Worm (Caenorhabditis elegans) whole organism, late embryonic: ENCODE data around the gene spat-1.

Source experiments
- C08G9.2 ChIP-seq: sonication (generic microtip); optimal IDR thresholded peaks from 2 replicates; lab custom pipeline; 2016; ENCODE audit warnings: mild to moderate bottlenecking, missing genetic modification characterization, moderate library complexity, missing compliant biosample characterization
- C38D4.7 ChIP-seq: fragments of 200-800 bp; sonication (Bioruptor generic); optimal IDR thresholded peaks from 2 replicates; lab custom pipeline; 2018; ENCODE audit warnings: mild to moderate bottlenecking, missing genetic modification characterization, moderate library complexity, missing compliant biosample characterization
- F13H6.1 ChIP-seq: sonication (generic microtip); optimal IDR thresholded peaks from 2 replicates; lab custom pipeline; 2016; ENCODE audit warnings: missing genetic modification characterization, missing compliant biosample characterization
- K02D7.2 ChIP-seq: sonication (generic microtip); optimal IDR thresholded peaks from 2 replicates; lab custom pipeline; 2017; ENCODE audit warnings: mild to moderate bottlenecking, missing genetic modification characterization, missing compliant biosample characterization
- K09A11.1 ChIP-seq: sonication (generic microtip); optimal IDR thresholded peaks from 2 replicates; lab custom pipeline; 2017; ENCODE audit warnings: antibody characterized with exemption, mild to moderate bottlenecking, missing genetic modification characterization, missing compliant biosample characterization; ENCODE audit not compliant: insufficient read depth
- ama-1 ChIP-seq: fragments of 150-350 bp; optimal IDR thresholded peaks from 2 replicates; lab custom pipeline; 2014
- ceh-14 ChIP-seq: sonication (generic microtip); optimal IDR thresholded peaks from 2 replicates; lab custom pipeline; 2016; ENCODE audit warnings: missing genotype, missing genetic modification characterization, missing compliant biosample characterization
- ceh-18 ChIP-seq: sonication (generic microtip); optimal IDR thresholded peaks from 2 replicates; lab custom pipeline; 2016; ENCODE audit warnings: missing genetic modification characterization, missing compliant biosample characterization
- ceh-19 ChIP-seq: fragments of 200-800 bp; sonication (Bioruptor generic); optimal IDR thresholded peaks from 2 replicates; lab custom pipeline; 2018; ENCODE audit warnings: mild to moderate bottlenecking, missing genetic modification characterization, missing compliant biosample characterization
- ceh-2 ChIP-seq: sonication (generic microtip); optimal IDR thresholded peaks from 2 replicates; lab custom pipeline; 2016; ENCODE audit warnings: missing genotype, missing genetic modification characterization, missing compliant biosample characterization
- ceh-22 ChIP-seq: sonication (generic microtip); optimal IDR thresholded peaks from 2 replicates; lab custom pipeline; 2017; ENCODE audit warnings: missing biosample characterization, missing genetic modification characterization
- ceh-34 ChIP-seq: sonication (generic microtip); optimal IDR thresholded peaks from 2 replicates; lab custom pipeline; 2016; ENCODE audit warnings: mild to moderate bottlenecking, missing genetic modification characterization, missing compliant biosample characterization
- ceh-45 ChIP-seq: fragments of 200-800 bp; sonication (Bioruptor generic); IDR thresholded peaks from 2 replicates; pipeline ENCODE4 v1.3.6; 2022; ENCODE audit warnings: missing genetic modification reagents, missing genetic modification characterization, missing compliant biosample characterization
- ceh-6 ChIP-seq: fragments of 200-800 bp; sonication (Bioruptor generic); optimal IDR thresholded peaks from 2 replicates; lab custom pipeline; 2018; ENCODE audit warnings: mild to moderate bottlenecking, missing genetic modification characterization, missing compliant biosample characterization
- che-1 ChIP-seq: sonication (generic microtip); optimal IDR thresholded peaks from 2 replicates; lab custom pipeline; 2016; ENCODE audit warnings: mild to moderate bottlenecking, missing genetic modification characterization, missing compliant biosample characterization
- elt-2 ChIP-seq: sonication (generic microtip); optimal IDR thresholded peaks from 2 replicates; lab custom pipeline; 2016; ENCODE audit warnings: missing genetic modification reagents, missing genetic modification characterization, missing compliant biosample characterization
- elt-4 ChIP-seq: sonication (generic microtip); optimal IDR thresholded peaks from 2 replicates; lab custom pipeline; 2016; ENCODE audit warnings: missing genetic modification characterization, missing compliant biosample characterization
- ets-4 ChIP-seq: sonication (generic microtip); optimal IDR thresholded peaks from 2 replicates; lab custom pipeline; 2016; ENCODE audit warnings: missing genetic modification characterization, missing compliant biosample characterization
- eyg-1 ChIP-seq: sonication (generic microtip); optimal IDR thresholded peaks from 2 replicates; lab custom pipeline; 2016; ENCODE audit warnings: missing genotype, missing genetic modification characterization, missing compliant biosample characterization
- fax-1 ChIP-seq: sonication (generic microtip); optimal IDR thresholded peaks from 2 replicates; lab custom pipeline; 2016; ENCODE audit warnings: missing genotype, missing genetic modification characterization, missing compliant biosample characterization
- gmeb-2 ChIP-seq: sonication (generic microtip); optimal IDR thresholded peaks from 2 replicates; lab custom pipeline; 2016; ENCODE audit warnings: missing genetic modification characterization, inconsistent platforms, missing compliant biosample characterization
- hlh-15 ChIP-seq: sonication (generic microtip); optimal IDR thresholded peaks from 2 replicates; lab custom pipeline; 2016; ENCODE audit warnings: missing genetic modification characterization, missing compliant biosample characterization
- hlh-30 ChIP-seq: sonication (generic microtip); optimal IDR thresholded peaks from 2 replicates; lab custom pipeline; 2017; ENCODE audit warnings: antibody characterized with exemption, missing genetic modification characterization, missing compliant biosample characterization; ENCODE audit not compliant: insufficient read depth
- hlh-6 ChIP-seq: sonication (generic microtip); optimal IDR thresholded peaks from 2 replicates; lab custom pipeline; 2016; ENCODE audit warnings: missing genotype, missing genetic modification characterization, missing compliant biosample characterization
- hlh-8 ChIP-seq: sonication (generic microtip); optimal IDR thresholded peaks from 2 replicates; lab custom pipeline; 2016; ENCODE audit warnings: missing genotype, missing genetic modification characterization, missing compliant biosample characterization
- lim-6 ChIP-seq: sonication (generic microtip); optimal IDR thresholded peaks from 2 replicates; lab custom pipeline; 2016; ENCODE audit warnings: missing genetic modification characterization, missing compliant biosample characterization
- mec-3 ChIP-seq: sonication (generic microtip); optimal IDR thresholded peaks from 2 replicates; lab custom pipeline; 2016; ENCODE audit warnings: borderline replicate concordance, missing genetic modification characterization, missing compliant biosample characterization
- nfya-1 ChIP-seq: sonication (generic microtip); optimal IDR thresholded peaks from 2 replicates; lab custom pipeline; 2017; ENCODE audit warnings: missing genetic modification characterization, mild to moderate bottlenecking, missing compliant biosample characterization, antibody characterized with exemption, moderate library complexity
- nhr-11 ChIP-seq: fragments of 150-350 bp; optimal IDR thresholded peaks from 2 replicates; lab custom pipeline; 2014; ENCODE audit warnings: missing biosample characterization, missing genetic modification characterization
- npax-4 ChIP-seq: sonication (generic microtip); optimal IDR thresholded peaks from 2 replicates; lab custom pipeline; 2016; ENCODE audit warnings: missing genetic modification characterization, missing compliant biosample characterization
- odd-2 ChIP-seq: sonication (generic microtip); optimal IDR thresholded peaks from 2 replicates; lab custom pipeline; 2017; ENCODE audit warnings: antibody characterized with exemption, mild to moderate bottlenecking, missing genetic modification characterization, missing compliant biosample characterization
- pax-1 ChIP-seq: fragments of 150-350 bp; optimal IDR thresholded peaks from 2 replicates; lab custom pipeline; 2014; ENCODE audit warnings: missing biosample characterization, missing genetic modification characterization
- pha-2 ChIP-seq: sonication (generic microtip); optimal IDR thresholded peaks from 2 replicates; lab custom pipeline; 2017; ENCODE audit warnings: mild to moderate bottlenecking, missing genetic modification characterization, missing compliant biosample characterization
- pha-4 ChIP-seq: fragments of 150-350 bp; optimal IDR thresholded peaks from 2 replicates; lab custom pipeline; 2018; ENCODE audit warnings: missing biosample characterization, missing genetic modification reagents, missing genetic modification characterization
- pqm-1 ChIP-seq: sonication (generic microtip); optimal IDR thresholded peaks from 2 replicates; lab custom pipeline; 2016; ENCODE audit warnings: missing genetic modification characterization, missing compliant biosample characterization
- pros-1 ChIP-seq: fragments of 150-350 bp; optimal IDR thresholded peaks from 2 replicates; lab custom pipeline; 2014; ENCODE audit warnings: missing biosample characterization, missing genetic modification reagents, missing genetic modification characterization
- ref-2 ChIP-seq: sonication (generic microtip); optimal IDR thresholded peaks from 2 replicates; lab custom pipeline; 2016; ENCODE audit warnings: missing genetic modification characterization, missing compliant biosample characterization
- sdc-2 ChIP-seq: sonication (generic microtip); optimal IDR thresholded peaks from 2 replicates; lab custom pipeline; 2016; ENCODE audit warnings: missing genotype, missing genetic modification characterization, missing compliant biosample characterization
- sox-4 ChIP-seq: sonication (generic microtip); optimal IDR thresholded peaks from 2 replicates; lab custom pipeline; 2017; ENCODE audit warnings: mild to moderate bottlenecking, missing genetic modification characterization, inconsistent platforms, missing compliant biosample characterization
- syd-9 ChIP-seq: sonication (generic microtip); optimal IDR thresholded peaks from 2 replicates; lab custom pipeline; 2016; ENCODE audit warnings: mild to moderate bottlenecking, missing genetic modification characterization, moderate library complexity, missing compliant biosample characterization
- tbx-7 ChIP-seq: sonication (generic microtip); optimal IDR thresholded peaks from 2 replicates; lab custom pipeline; 2016; ENCODE audit warnings: missing genotype, missing genetic modification characterization, missing compliant biosample characterization
- ttx-3 ChIP-seq: sonication (generic microtip); optimal IDR thresholded peaks from 2 replicates; lab custom pipeline; 2016; ENCODE audit warnings: missing genetic modification reagents, missing genetic modification characterization, missing compliant biosample characterization
- unc-55 ChIP-seq: sonication (generic microtip); optimal IDR thresholded peaks from 2 replicates; lab custom pipeline; 2017; ENCODE audit warnings: missing biosample characterization, missing genetic modification reagents, missing genetic modification characterization
- unc-86 ChIP-seq: sonication (generic microtip); optimal IDR thresholded peaks from 2 replicates; lab custom pipeline; 2016; ENCODE audit warnings: missing genetic modification characterization, missing compliant biosample characterization

The spat-1 gene

ce11 chrII:14496809-14497208, 31.7 kb upstream of the spat-1 start (continued):
- peak; percentile 83 for TF ChIP-seq ceh-18
- TF ChIP-seq tbx-7 (tag; lab: Kevin White, UChicago) = peak; percentile 53
- peak; percentile 88 for TF ChIP-seq pha-2 (tag; lab: Kevin White, UChicago)
- peak; percentile 66 for TF ChIP-seq ceh-2 (tag; lab: Kevin White, UChicago)
- no peak for TF ChIP-seq elt-4 (tag; lab: Kevin White, UChicago)
- TF ChIP-seq K09A11.1 (tag; lab: Kevin White, UChicago) = peak; percentile 89
- no peak for TF ChIP-seq ama-1
- TF ChIP-seq ceh-45 (GFP tag; lab: Robert Waterston, UW) = no peak
- TF ChIP-seq hlh-30 (tag; lab: Kevin White, UChicago) = peak; percentile 24
- peak; percentile 5 for TF ChIP-seq mec-3 (tag; lab: Kevin White, UChicago)
- peak; percentile 77 for TF ChIP-seq nfya-1 (tag; lab: Kevin White, UChicago)
- TF ChIP-seq hlh-6 (tag; lab: Kevin White, UChicago) = peak; percentile 91
- peak; percentile 59 for TF ChIP-seq syd-9
- peak; percentile 63 for TF ChIP-seq ets-4
- TF ChIP-seq pha-4 (tag; lab: Kevin White, UChicago) = no peak
- TF ChIP-seq pqm-1 = peak; percentile 90
- TF ChIP-seq sdc-2 (tag; lab: Kevin White, UChicago) = peak; percentile 81
- TF ChIP-seq C08G9.2 (tag; lab: Kevin White, UChicago) = peak; percentile 83
- TF ChIP-seq ceh-6 (GFP tag; lab: Kevin White, UChicago) = peak; percentile 92
- TF ChIP-seq ceh-19 = peak; percentile 82
- peak; percentile 73 for TF ChIP-seq F13H6.1 (tag; lab: Kevin White, UChicago)
- peak; percentile 68 for TF ChIP-seq fax-1 (tag; lab: Kevin White, UChicago)
- peak; percentile 80 for TF ChIP-seq sox-4 (tag; lab: Kevin White, UChicago)
- TF ChIP-seq odd-2 (tag; lab: Kevin White, UChicago) = peak; percentile 58
- no peak for TF ChIP-seq pax-1 (tag; lab: Kevin White, UChicago)
- peak; percentile 86 for TF ChIP-seq che-1
- peak; percentile 83 for TF ChIP-seq eyg-1
- peak; percentile 82 for TF ChIP-seq C38D4.7 (GFP tag; lab: Kevin White, UChicago)
- peak; percentile 15 for TF ChIP-seq pros-1 (tag; lab: Kevin White, UChicago)
- TF ChIP-seq unc-55 (GFP tag; lab: Kevin White, UChicago) = no peak
- TF ChIP-seq ceh-22 (tag; lab: Kevin White, UChicago) = peak; percentile 35
- no peak for TF ChIP-seq lim-6 (tag; lab: Kevin White, UChicago)
- TF ChIP-seq ttx-3 = peak; percentile 80
- TF ChIP-seq npax-4 (tag; lab: Kevin White, UChicago) = peak; percentile 69

ce11 chrII:14497848-14498247, 30.7 kb upstream of the spat-1 start, which contains the start of gene dhs-8:
Gene dhs-8, plus strand, starts transcription at chrII:14498026.
- TF ChIP-seq ceh-34 (tag; lab: Kevin White, UChicago) (no peak), pax-1 (tag; lab: Kevin White, UChicago) (no peak), gmeb-2 (tag; lab: Kevin White, UChicago) (no peak), elt-2 (tag; lab: Kevin White, UChicago) (no peak), ref-2 (no peak), syd-9 (no peak), tbx-7 (tag; lab: Kevin White, UChicago) (no peak), C08G9.2 (tag; lab: Kevin White, UChicago) (no peak), unc-86 (tag; lab: Kevin White, UChicago) (no peak), hlh-8 (tag; lab: Kevin White, UChicago) (no peak), nhr-11 (tag; lab: Kevin White, UChicago) (no peak), ets-4 (no peak), ceh-14 (no peak), che-1 (no peak), ceh-19 (no peak), K02D7.2 (tag; lab: Kevin White, UChicago) (no peak), mec-3 (tag; lab: Kevin White, UChicago) (no peak), ama-1 (no peak), hlh-15 (no peak), ceh-6 (GFP tag; lab: Kevin White, UChicago) (no peak)
